Worm (Caenorhabditis elegans) whole organism, L3 larva: ENCODE results near the gene acs-1.
A peak's percentile ranks its signal among the peaks of the same experiment; 100 is the strongest.

ENCODE experiments used
- R02D3.7 ChIP-seq: fragments of 150-350 bp; optimal IDR thresholded peaks from 2 replicates; lab custom pipeline; 2014; ENCODE audit warnings: missing biosample characterization, missing genetic modification characterization
- ZK546.5 ChIP-seq: sonication (generic microtip); optimal IDR thresholded peaks from 2 replicates; lab custom pipeline; 2017; ENCODE audit warnings: missing biosample characterization, missing genetic modification characterization
- aly-2 ChIP-seq: fragments of 150-350 bp; optimal IDR thresholded peaks from 2 replicates; lab custom pipeline; 2014; ENCODE audit warnings: missing biosample characterization, missing genetic modification characterization
- ama-1 ChIP-seq: fragments of 150-350 bp; optimal IDR thresholded peaks from 2 replicates; lab custom pipeline; 2018
- ceh-28 ChIP-seq: fragments of 150-350 bp; optimal IDR thresholded peaks from 2 replicates; lab custom pipeline; 2014; ENCODE audit warnings: missing biosample characterization, missing genetic modification reagents, missing genetic modification characterization
- ceh-82 ChIP-seq: fragments of 150-350 bp; optimal IDR thresholded peaks from 2 replicates; lab custom pipeline; 2014; ENCODE audit warnings: missing biosample characterization, missing genetic modification characterization
- ceh-9 ChIP-seq: sonication (generic microtip); optimal IDR thresholded peaks from 2 replicates; lab custom pipeline; 2018; ENCODE audit warnings: missing biosample characterization, missing genetic modification characterization
- egl-27 ChIP-seq: sonication (generic microtip); optimal IDR thresholded peaks from 4 replicates; lab custom pipeline; 2017; ENCODE audit warnings: missing biosample characterization, missing genetic modification reagents, missing genetic modification characterization
- elt-1 ChIP-seq: fragments of 150-350 bp; optimal IDR thresholded peaks from 2 replicates; lab custom pipeline; 2014; ENCODE audit warnings: missing biosample characterization, missing genetic modification characterization
- elt-2 ChIP-seq: sonication (generic microtip); optimal IDR thresholded peaks from 2 replicates; lab custom pipeline; 2016; ENCODE audit warnings: missing genetic modification reagents, mild to moderate bottlenecking, missing genetic modification characterization, missing compliant biosample characterization
- elt-3 ChIP-seq, 3 experiments: fragments of 150-350 bp in 1 of 3; sonication (generic microtip) in 2 of 3; optimal IDR thresholded peaks; 2 replicates in 2 of 3; 4 replicates in 1 of 3; lab custom pipeline; 2014 to 2017; ENCODE audit warnings: missing biosample characterization in 3 of 3, missing genetic modification characterization in 3 of 3
- eor-1 ChIP-seq, 2 experiments: fragments of 150-350 bp; optimal IDR thresholded peaks; 2 replicates each; lab custom pipeline; 2014 to 2018; ENCODE audit warnings: missing biosample characterization in 2 of 2, missing genetic modification characterization in 2 of 2
- fkh-10 ChIP-seq: sonication (generic microtip); optimal IDR thresholded peaks from 2 replicates; lab custom pipeline; 2017; ENCODE audit warnings: missing biosample characterization, missing genetic modification reagents, missing genetic modification characterization
- fkh-2 ChIP-seq: fragments of 150-350 bp; optimal IDR thresholded peaks from 2 replicates; lab custom pipeline; 2014; ENCODE audit warnings: missing biosample characterization, missing genetic modification reagents, missing genetic modification characterization
- fos-1 ChIP-seq: fragments of 150-350 bp; optimal IDR thresholded peaks from 2 replicates; lab custom pipeline; 2014; ENCODE audit warnings: missing biosample characterization, missing genetic modification characterization
- hmg-11 ChIP-seq: sonication (generic microtip); optimal IDR thresholded peaks from 2 replicates; lab custom pipeline; 2016; ENCODE audit warnings: missing genetic modification characterization, missing compliant biosample characterization
- jun-1 ChIP-seq: fragments of 150-350 bp; optimal IDR thresholded peaks from 2 replicates; lab custom pipeline; 2014; ENCODE audit warnings: missing biosample characterization, missing genetic modification reagents, missing genetic modification characterization
- lin-15B ChIP-seq: fragments of 150-350 bp; optimal IDR thresholded peaks from 2 replicates; lab custom pipeline; 2014; ENCODE audit warnings: missing biosample characterization, missing genetic modification characterization
- lin-39 ChIP-seq: fragments of 150-350 bp; optimal IDR thresholded peaks from 2 replicates; lab custom pipeline; 2018; ENCODE audit warnings: missing biosample characterization, missing genetic modification reagents, missing genetic modification characterization
- lsy-12 ChIP-seq: sonication (generic microtip); optimal IDR thresholded peaks from 2 replicates; lab custom pipeline; 2016; ENCODE audit warnings: mild to moderate bottlenecking, missing genetic modification characterization, missing compliant biosample characterization
- mdl-1 ChIP-seq: fragments of 150-350 bp; optimal IDR thresholded peaks from 2 replicates; lab custom pipeline; 2014; ENCODE audit warnings: missing biosample characterization, missing genetic modification characterization
- mml-1 ChIP-seq: fragments of 150-350 bp; sonication (generic microtip); optimal IDR thresholded peaks from 3 replicates; lab custom pipeline; 2014; ENCODE audit warnings: missing biosample characterization, missing genetic modification characterization
- nfya-1 ChIP-seq: sonication (generic microtip); optimal IDR thresholded peaks from 2 replicates; lab custom pipeline; 2017; ENCODE audit warnings: missing genetic modification characterization, mild to moderate bottlenecking, missing compliant biosample characterization, antibody characterized with exemption, moderate library complexity; ENCODE audit not compliant: insufficient read depth
- nhr-11 ChIP-seq: fragments of 150-350 bp; optimal IDR thresholded peaks from 2 replicates; lab custom pipeline; 2014; ENCODE audit warnings: missing biosample characterization, missing genetic modification characterization
- nhr-12 ChIP-seq: fragments of 150-350 bp; optimal IDR thresholded peaks from 2 replicates; lab custom pipeline; 2014; ENCODE audit warnings: missing biosample characterization, missing genetic modification characterization
- nhr-23 ChIP-seq: fragments of 150-350 bp; optimal IDR thresholded peaks from 2 replicates; lab custom pipeline; 2014; ENCODE audit warnings: missing biosample characterization, missing genetic modification reagents, missing genetic modification characterization
- nhr-25 ChIP-seq: sonication (generic microtip); optimal IDR thresholded peaks from 2 replicates; lab custom pipeline; 2017; ENCODE audit warnings: missing biosample characterization, missing genetic modification characterization
- nhr-28 ChIP-seq: fragments of 150-350 bp; optimal IDR thresholded peaks from 2 replicates; lab custom pipeline; 2014; ENCODE audit warnings: missing biosample characterization, missing genetic modification characterization
- nhr-43 ChIP-seq: sonication (generic microtip); optimal IDR thresholded peaks from 2 replicates; lab custom pipeline; 2016; ENCODE audit warnings: mild to moderate bottlenecking, missing genetic modification characterization, missing compliant biosample characterization; ENCODE audit not compliant: poor library complexity, severe bottlenecking
- nhr-67 ChIP-seq: fragments of 150-350 bp; optimal IDR thresholded peaks from 2 replicates; lab custom pipeline; 2014; ENCODE audit warnings: missing biosample characterization, missing genetic modification characterization
- nhr-76 ChIP-seq: fragments of 150-350 bp; sonication (generic microtip); optimal IDR thresholded peaks from 5 replicates; lab custom pipeline; 2014; ENCODE audit warnings: missing biosample characterization, missing genetic modification characterization
- nhr-77 ChIP-seq: fragments of 150-350 bp; optimal IDR thresholded peaks from 2 replicates; lab custom pipeline; 2014; ENCODE audit warnings: missing biosample characterization, missing genetic modification characterization
- pha-4 ChIP-seq: fragments of 150-350 bp; optimal IDR thresholded peaks from 2 replicates; lab custom pipeline; 2014; ENCODE audit warnings: missing biosample characterization, missing genetic modification reagents, missing genetic modification characterization
- pqm-1 ChIP-seq: fragments of 150-350 bp; optimal IDR thresholded peaks from 2 replicates; lab custom pipeline; 2017; ENCODE audit warnings: missing biosample characterization, missing genetic modification characterization, inconsistent platforms
- sea-2 ChIP-seq: fragments of 150-350 bp; sonication (generic microtip); optimal IDR thresholded peaks from 4 replicates; lab custom pipeline; 2014; ENCODE audit warnings: missing biosample characterization, missing genetic modification reagents, missing genetic modification characterization
- skn-1 ChIP-seq: fragments of 150-350 bp; optimal IDR thresholded peaks from 2 replicates; lab custom pipeline; 2014; ENCODE audit warnings: missing biosample characterization, missing genetic modification characterization
- snpc-4 ChIP-seq: fragments of 150-350 bp; optimal IDR thresholded peaks from 2 replicates; lab custom pipeline; 2014; ENCODE audit warnings: missing biosample characterization, missing genetic modification characterization
- unc-39 ChIP-seq: sonication (generic microtip); optimal IDR thresholded peaks from 4 replicates; lab custom pipeline; 2017; ENCODE audit warnings: missing biosample characterization, missing genetic modification characterization
- zag-1 ChIP-seq: fragments of 150-350 bp; optimal IDR thresholded peaks from 2 replicates; lab custom pipeline; 2014; ENCODE audit warnings: missing biosample characterization, missing genetic modification characterization
- ztf-4 ChIP-seq: fragments of 150-350 bp; optimal IDR thresholded peaks from 2 replicates; lab custom pipeline; 2014; ENCODE audit warnings: missing biosample characterization, missing genetic modification characterization

The acs-1 gene

ce11 chrV:6522879-6523497 is 1.8 kb upstream of the acs-1 start:
- peak; percentile 42 for TF ChIP-seq pqm-1 (tag; lab: Kevin White, UChicago)
- no peak for TF ChIP-seq jun-1 (tag; lab: Kevin White, UChicago)
- peak; percentile 89 for TF ChIP-seq elt-2
- TF ChIP-seq, all 47 proteins: peak for 2

DNA sequence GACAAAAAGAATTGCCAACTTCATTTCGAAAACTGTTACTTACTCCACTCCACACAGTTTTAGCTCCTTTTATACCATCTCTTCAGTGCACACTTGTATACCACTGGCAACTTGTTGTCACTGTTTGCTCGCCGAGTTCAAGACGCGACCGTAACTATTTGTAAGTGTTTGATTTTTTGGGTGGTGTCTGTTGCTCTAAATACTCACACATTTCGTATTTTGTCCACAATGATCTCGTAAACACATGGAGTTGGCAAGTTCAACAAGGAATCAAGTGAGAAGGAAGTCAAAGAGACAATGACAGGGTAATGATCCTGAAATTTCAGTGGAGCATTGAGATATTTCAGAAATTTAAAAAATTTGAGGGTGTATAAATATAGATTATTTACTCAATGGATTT is 8.2 kb downstream of the acs-1 start, which contains the start of gene hpo-26:
hpo-26 (minus strand) TSS at position 31 of the 400 bp plus-strand sequence.
- TF ChIP-seq nhr-77 (tag; lab: Kevin White, UChicago) (no peak), lin-15B (no peak), lsy-12 (no peak), pha-4 (tag; lab: Kevin White, UChicago) (peak; percentile 90), elt-2 (no peak), ceh-82 (tag; lab: Kevin White, UChicago) (no peak), ceh-28 (tag; lab: Kevin White, UChicago) (peak; percentile 3), mml-1 (tag; lab: Kevin White, UChicago) (no peak), nhr-25 (no peak)

ce11 chrV:6538323-6538722 is 13.5 kb downstream of the acs-1 start:
- TF ChIP-seq skn-1 (tag; lab: Kevin White, UChicago) = no peak
- TF ChIP-seq fos-1 (tag; lab: Kevin White, UChicago) = no peak
- no peak for TF ChIP-seq ZK546.5 (tag; lab: Kevin White, UChicago)
- no peak for TF ChIP-seq nhr-77 (tag; lab: Kevin White, UChicago)
- TF ChIP-seq unc-39 (tag; lab: Kevin White, UChicago) = no peak
- TF ChIP-seq ceh-9 = no peak
- no peak for TF ChIP-seq R02D3.7 (tag; lab: Kevin White, UChicago)
- TF ChIP-seq nhr-11 (tag; lab: Kevin White, UChicago) = no peak
- no peak for TF ChIP-seq jun-1 (tag; lab: Kevin White, UChicago)
- no peak for TF ChIP-seq fkh-10
- no peak for TF ChIP-seq zag-1 (tag; lab: Kevin White, UChicago)
- no peak for TF ChIP-seq eor-1 (tag; optimal IDR thresholded peaks at IDR 0.05; lab: Kevin White, UChicago)
- no peak for TF ChIP-seq nhr-12 (tag; lab: Kevin White, UChicago)
- no peak for TF ChIP-seq nhr-67 (tag; lab: Kevin White, UChicago)
- TF ChIP-seq ceh-28 (tag; lab: Kevin White, UChicago) = no peak
- peak; percentile 3 for TF ChIP-seq nhr-23 (tag; lab: Kevin White, UChicago)
- TF ChIP-seq nfya-1 (tag; lab: Kevin White, UChicago) = peak; percentile 40
- TF ChIP-seq ama-1 = peak; percentile 38
- TF ChIP-seq nhr-25 = no peak
- no peak for TF ChIP-seq nhr-28 (tag; lab: Kevin White, UChicago)
- TF ChIP-seq elt-1 (tag; lab: Kevin White, UChicago) = no peak
- no peak for TF ChIP-seq egl-27 (tag; lab: Kevin White, UChicago)
- TF ChIP-seq lin-15B = no peak
- no peak for TF ChIP-seq nhr-43 (tag; lab: Kevin White, UChicago)
- no peak for TF ChIP-seq lsy-12
- no peak for TF ChIP-seq fkh-2 (tag; lab: Kevin White, UChicago)
- TF ChIP-seq hmg-11 = peak; percentile 68
- no peak for TF ChIP-seq elt-3 (tag; optimal IDR thresholded peaks at IDR 0.05; lab: Kevin White, UChicago)
- no peak for TF ChIP-seq aly-2 (tag; lab: Kevin White, UChicago)
- TF ChIP-seq mdl-1 (tag; lab: Kevin White, UChicago) = no peak
- peak; percentile 53 for TF ChIP-seq lin-39 (tag; lab: Kevin White, UChicago)
- no peak for TF ChIP-seq snpc-4 (tag; lab: Kevin White, UChicago)
- peak; percentile 42 for TF ChIP-seq pha-4 (tag; lab: Kevin White, UChicago)
- no peak for TF ChIP-seq sea-2 (GFP tag; lab: Kevin White, UChicago)
- no peak for TF ChIP-seq ztf-4 (tag; lab: Kevin White, UChicago)
- no peak for TF ChIP-seq nhr-76 (tag; lab: Kevin White, UChicago)
